Fruit fly (Drosophila melanogaster): ENCODE measurements around the gene CG7632.

CG7632 gene

dm6 chr3L:21259257-21259656, 45.2 kb upstream of the CG7632 start (continued):
- TF ChIP-seq crol (GFP tag; IDR thresholded peaks at IDR 0.05) (peak; percentile 32; the same call in 1 of the 2 replicates), CG12236 (GFP tag; optimal IDR thresholded peaks at IDR 0.05) (no peak), Awh (GFP tag; IDR thresholded peaks at IDR 0.05) (0 out of 2 replicates have a peak, but pooled peaks have one; percentile 45), CG11398 (GFP tag; optimal IDR thresholded peaks at IDR 0.05) (no peak), tio (GFP tag; optimal IDR thresholded peaks at IDR 0.05) (no peak), Hr3 (GFP tag; optimal IDR thresholded peaks at IDR 0.05) (no peak), Med (GFP tag) (peak; percentile 62), HLHmδ (GFP tag; optimal IDR thresholded peaks at IDR 0.05) (peak; percentile 32), CG17568 (GFP tag; optimal IDR thresholded peaks at IDR 0.05) (no peak), tgo (GFP tag; IDR thresholded peaks at IDR 0.05) (no peak), eve (GFP tag; optimal IDR thresholded peaks at IDR 0.05) (peak in 1 of 2 experiments; percentile 30), CG6272 (GFP tag; IDR thresholded peaks at IDR 0.05) (no peak), CG4424 (GFP tag; optimal IDR thresholded peaks at IDR 0.05) (peak; percentile 17), CG34224 (GFP tag; IDR thresholded peaks at IDR 0.05; ENCODE audit: partially characterized antibody) (no peak), sens (GFP tag) (peak; percentile 86), ATbp (GFP tag; optimal IDR thresholded peaks at IDR 0.05) (peak; percentile 68), CG12071 (GFP tag; optimal IDR thresholded peaks at IDR 0.05) (peak; percentile 3), phol (tag; optimal IDR thresholded peaks at IDR 0.05) (peak; percentile 26), CG7271 (tag; optimal IDR thresholded peaks at IDR 0.05) (no peak), fd64A (GFP tag; optimal IDR thresholded peaks at IDR 0.05) (peak; percentile 37), CG10543 (GFP tag; optimal IDR thresholded peaks at IDR 0.05) (no peak), ttk (GFP tag; IDR thresholded peaks at IDR 0.05) (0 out of 2 replicates have a peak, but pooled peaks have one; percentile 24), wor (GFP tag; IDR thresholded peaks at IDR 0.05) (0 out of 2 replicates have a peak, but pooled peaks have one; percentile 14), dpn (GFP tag; optimal IDR thresholded peaks at IDR 0.05) (no peak), gem (tag; optimal IDR thresholded peaks at IDR 0.05) (peak; percentile 38)

dm6 chr3L:21261403-21262164, 42.9 kb upstream of the CG7632 start:
- peak in 1 of 2 experiments; percentile 63 for TF ChIP-seq Hr78 (GFP tag; optimal IDR thresholded peaks at IDR 0.05)
- TF ChIP-seq CG12769 (tag; optimal IDR thresholded peaks at IDR 0.05), result peak; percentile 1
- TF ChIP-seq Pdp1 (GFP tag; optimal IDR thresholded peaks at IDR 0.05), result peak in 1 of 2 experiments; percentile 39
- TF ChIP-seq CG10543 (GFP tag; optimal IDR thresholded peaks at IDR 0.05), result peak; percentile 28
- 0 out of 2 replicates have a peak, but pooled peaks have one; percentile 18 for TF ChIP-seq seq (GFP tag; IDR thresholded peaks at IDR 0.05)
- TF ChIP-seq gfzf (GFP tag; optimal IDR thresholded peaks at IDR 0.05), result no peak
- TF ChIP-seq Deaf1 (tag; optimal IDR thresholded peaks at IDR 0.05), result peak; percentile 23
- TF ChIP-seq ase (GFP tag; IDR thresholded peaks at IDR 0.05), result no peak
- TF ChIP-seq grn (GFP tag; optimal IDR thresholded peaks at IDR 0.05), result peak; percentile 57
- no peak for TF ChIP-seq CG6272 (GFP tag; IDR thresholded peaks at IDR 0.05)
- peak; percentile 39; the same call in 1 of the 2 replicates for TF ChIP-seq CG4360 (GFP tag; IDR thresholded peaks at IDR 0.05)
- TF ChIP-seq CG11560 (tag; IDR thresholded peaks at IDR 0.05), result no peak
- 0 out of 2 replicates have a peak, but pooled peaks have one; percentile 23 for TF ChIP-seq sens-2 (GFP tag; IDR thresholded peaks at IDR 0.05)
- TF ChIP-seq CrebB (tag; optimal IDR thresholded peaks at IDR 0.05), result no peak
- peak; percentile 80 for TF ChIP-seq Awh (GFP tag; IDR thresholded peaks at IDR 0.05)
- TF ChIP-seq kni (GFP tag; optimal IDR thresholded peaks at IDR 0.05), result peak; percentile 54
- no peak for TF ChIP-seq amos (GFP tag; IDR thresholded peaks at IDR 0.05; ENCODE audit: partially characterized antibody)
- TF ChIP-seq ci (GFP tag; IDR thresholded peaks at IDR 0.05), result peak; percentile 57; the same call in 1 of the 3 replicates
- 0 out of 3 replicates have a peak, but pooled peaks have one; percentile 11 for TF ChIP-seq zfh1 (GFP tag; IDR thresholded peaks at IDR 0.05)
- TF ChIP-seq chinmo (GFP tag; IDR thresholded peaks at IDR 0.05; ENCODE audit: partially characterized antibody), result peak; percentile 63; the same call in 1 of the 4 replicates
- peak; percentile 61 for TF ChIP-seq pros (GFP tag; optimal IDR thresholded peaks at IDR 0.05)
- peak; percentile 23; the same call in 1 of the 2 replicates for TF ChIP-seq Adf1 (GFP tag; IDR thresholded peaks at IDR 0.05)
- peak; percentile 40; the same call in 1 of the 2 replicates for TF ChIP-seq CG7372 (GFP tag; IDR thresholded peaks at IDR 0.05)
- TF ChIP-seq zf30C (GFP tag; optimal IDR thresholded peaks at IDR 0.05), result no peak
- TF ChIP-seq pb (GFP tag; optimal IDR thresholded peaks at IDR 0.05), result no peak
- peak; percentile 29 for TF ChIP-seq CG3838 (GFP tag; optimal IDR thresholded peaks at IDR 0.05)
